Worm (Caenorhabditis elegans): Measurements from ENCODE around the gene dcaf-1.
A peak's percentile ranks its signal among the peaks of the same experiment; 100 is the strongest.

The dcaf-1 gene

ce11 chrIV:9673683-9674336 is 32.7 kb downstream of the dcaf-1 start (continued):
- TF ChIP-seq F10B5.3 (tag; optimal IDR thresholded peaks at IDR 0.05) (no peak), hmg-1.1 (GFP tag; IDR thresholded peaks at IDR 0.05) (no peak), sdz-12 (GFP tag; optimal IDR thresholded peaks at IDR 0.05) (no peak), lin-38 (GFP tag; IDR thresholded peaks at IDR 0.05) (no peak), ZK546.5 (tag; optimal IDR thresholded peaks at IDR 0.05) (no peak), dve-1 (tag; optimal IDR thresholded peaks at IDR 0.05; ENCODE audit: insufficient read depth) (peak; percentile 56), nhr-6 (tag; optimal IDR thresholded peaks at IDR 0.05) (no peak), mxl-3 (GFP tag; optimal IDR thresholded peaks at IDR 0.05) (peak; percentile 1), aly-2 (tag; optimal IDR thresholded peaks at IDR 0.05) (no peak), F49E8.2 (tag; optimal IDR thresholded peaks at IDR 0.05; ENCODE audit: borderline replicate concordance) (no peak), ztf-7 (tag; optimal IDR thresholded peaks at IDR 0.05) (no peak), lin-13 (GFP tag; optimal IDR thresholded peaks at IDR 0.05) (no peak), mep-1 (tag; optimal IDR thresholded peaks at IDR 0.05) (peak; percentile 2), mdl-1 (tag; optimal IDR thresholded peaks at IDR 0.05) (peak in 1 of 2 experiments; percentile 22), egl-43 (GFP tag; IDR thresholded peaks at IDR 0.05) (no peak), jun-1 (tag; optimal IDR thresholded peaks at IDR 0.05) (no peak), madf-5 (GFP tag; IDR thresholded peaks at IDR 0.05) (no peak), hlh-11 (tag; optimal IDR thresholded peaks at IDR 0.05) (peak; percentile 27), arid-1 (GFP tag; conservative IDR thresholded peaks at IDR 0.05) (no peak), tag-97 (GFP tag; IDR thresholded peaks at IDR 0.05) (no peak), nhr-237 (tag; optimal IDR thresholded peaks at IDR 0.05) (no peak), R02D3.7 (tag; optimal IDR thresholded peaks at IDR 0.05) (no peak), dpl-1 (GFP tag; optimal IDR thresholded peaks at IDR 0.05) (no peak), lin-39 (tag; optimal IDR thresholded peaks at IDR 0.05) (no peak), egl-27 (tag; optimal IDR thresholded peaks at IDR 0.05) (no peak), ZK337.2 (GFP tag; IDR thresholded peaks at IDR 0.05) (no peak), Y48G9A.11 (GFP tag; IDR thresholded peaks at IDR 0.05) (no peak), snpc-1.2 (GFP tag; IDR thresholded peaks at IDR 0.05) (no peak), Y105C5A.15 (GFP tag; IDR thresholded peaks at IDR 0.05) (no peak), unc-62 (GFP tag; optimal IDR thresholded peaks at IDR 0.05 in 1 of 2) (peak in 1 of 2 experiments; percentile 94), unc-62 (tag; optimal IDR thresholded peaks at IDR 0.05) (no peak), ceh-20 (GFP tag; IDR thresholded peaks at IDR 0.05) (no peak), daf-12 (tag; optimal IDR thresholded peaks at IDR 0.05) (no peak), fkh-10 (GFP tag; optimal IDR thresholded peaks at IDR 0.05) (no peak), nhr-28 (tag; optimal IDR thresholded peaks at IDR 0.05) (peak; percentile 4), nhr-10 (tag; optimal IDR thresholded peaks at IDR 0.05) (peak; percentile 3)

DNA sequence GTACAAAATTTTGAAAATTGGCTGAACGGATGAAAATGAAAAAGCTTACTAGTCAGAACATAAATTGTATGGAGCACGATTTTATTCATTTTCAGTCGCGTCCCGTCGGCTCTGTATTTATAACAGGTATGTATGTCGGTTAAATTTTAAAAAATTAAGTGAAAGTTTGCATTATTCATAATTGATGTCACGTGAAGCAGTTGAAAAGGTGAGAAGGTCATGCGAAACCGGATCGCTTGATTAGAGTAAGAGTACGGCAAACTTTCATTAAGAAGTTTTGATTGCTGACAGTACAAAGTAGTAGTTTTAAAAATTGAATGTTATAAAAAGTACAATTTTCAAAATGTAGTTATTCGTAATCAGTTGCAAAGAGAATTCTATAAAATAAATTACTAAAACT is 33.3 kb downstream of the dcaf-1 start:
- TF ChIP-seq nhr-11 (tag; optimal IDR thresholded peaks at IDR 0.05) (no peak), tag-97 (GFP tag; IDR thresholded peaks at IDR 0.05) (no peak), nhr-10 (tag; optimal IDR thresholded peaks at IDR 0.05) (no peak), hmg-1.1 (GFP tag; IDR thresholded peaks at IDR 0.05) (no peak), unc-62 (GFP tag; optimal IDR thresholded peaks at IDR 0.05 in 1 of 2) (peak in 1 of 2 experiments; percentile 84), unc-62 (tag; optimal IDR thresholded peaks at IDR 0.05) (no peak), dmd-8 (GFP tag; IDR thresholded peaks at IDR 0.05) (no peak), zfp-2 (tag; optimal IDR thresholded peaks at IDR 0.05) (no peak), skn-1 (tag; optimal IDR thresholded peaks at IDR 0.05) (no peak), rbr-2 (tag; optimal IDR thresholded peaks at IDR 0.05) (no peak)
